Worm (Caenorhabditis elegans) whole organism, L2 larva: Measurements from ENCODE around the gene oac-32.

Experiments used
- C34F6.9 ChIP-seq: fragments of 150-350 bp; optimal IDR thresholded peaks from 2 replicates; lab custom pipeline; 2014; ENCODE audit warnings: missing biosample characterization, missing genetic modification characterization
- F13H6.1 ChIP-seq: sonication (generic microtip); optimal IDR thresholded peaks from 2 replicates; lab custom pipeline; 2016; ENCODE audit warnings: missing genetic modification characterization, missing compliant biosample characterization
- R02D3.7 ChIP-seq: fragments of 150-350 bp; optimal IDR thresholded peaks from 2 replicates; lab custom pipeline; 2014; ENCODE audit warnings: missing biosample characterization, missing genetic modification characterization
- alr-1 ChIP-seq: fragments of 150-350 bp; optimal IDR thresholded peaks from 2 replicates; lab custom pipeline; 2014; ENCODE audit warnings: missing biosample characterization, missing genetic modification characterization
- aly-2 ChIP-seq: fragments of 150-350 bp; optimal IDR thresholded peaks from 2 replicates; lab custom pipeline; 2014; ENCODE audit warnings: missing biosample characterization, missing genetic modification characterization
- blmp-1 ChIP-seq: sonication (generic microtip); optimal IDR thresholded peaks from 2 replicates; lab custom pipeline; 2017; ENCODE audit warnings: missing genetic modification characterization, mild to moderate bottlenecking, missing compliant biosample characterization, antibody characterized with exemption, moderate library complexity; ENCODE audit not compliant: insufficient read depth
- ceh-16 ChIP-seq: fragments of 150-350 bp; optimal IDR thresholded peaks from 2 replicates; lab custom pipeline; 2014; ENCODE audit warnings: missing biosample characterization, missing genetic modification characterization
- ceh-82 ChIP-seq: fragments of 150-350 bp; optimal IDR thresholded peaks from 2 replicates; lab custom pipeline; 2014; ENCODE audit warnings: missing biosample characterization, missing genetic modification characterization
- elt-1 ChIP-seq: fragments of 150-350 bp; optimal IDR thresholded peaks from 2 replicates; lab custom pipeline; 2014; ENCODE audit warnings: missing biosample characterization, missing genetic modification characterization
- elt-3 ChIP-seq: sonication (generic microtip); optimal IDR thresholded peaks from 2 replicates; lab custom pipeline; 2017; ENCODE audit warnings: missing biosample characterization, missing genetic modification characterization
- fos-1 ChIP-seq: fragments of 150-350 bp; optimal IDR thresholded peaks from 2 replicates; lab custom pipeline; 2014; ENCODE audit warnings: missing biosample characterization, missing genetic modification characterization
- gmeb-1 ChIP-seq: fragments of 150-350 bp; optimal IDR thresholded peaks from 2 replicates; lab custom pipeline; 2014; ENCODE audit warnings: missing biosample characterization, missing genetic modification characterization
- lin-11 ChIP-seq: fragments of 150-350 bp; sonication (generic microtip); optimal IDR thresholded peaks from 2 replicates; lab custom pipeline; 2014; ENCODE audit warnings: missing biosample characterization, missing genetic modification characterization, inconsistent platforms, mixed read lengths
- lin-13 ChIP-seq: fragments of 150-350 bp; optimal IDR thresholded peaks from 2 replicates; lab custom pipeline; 2014; ENCODE audit warnings: missing biosample characterization, missing genetic modification reagents, missing genetic modification characterization
- lsy-2 ChIP-seq, 2 experiments: fragments of 150-350 bp in 1 of 2; sonication (generic microtip) in 1 of 2; optimal IDR thresholded peaks; 2 replicates each; lab custom pipeline; 2014 to 2017; ENCODE audit warnings: missing biosample characterization in 2 of 2, missing genetic modification characterization in 2 of 2
- mbf-1 ChIP-seq: sonication (generic microtip); optimal IDR thresholded peaks from 2 replicates; lab custom pipeline; 2017; ENCODE audit warnings: missing biosample characterization, missing genetic modification characterization
- nhr-10 ChIP-seq: sonication (generic microtip); optimal IDR thresholded peaks from 2 replicates; lab custom pipeline; 2017; ENCODE audit warnings: missing biosample characterization, missing genetic modification characterization
- nhr-11 ChIP-seq: fragments of 150-350 bp; optimal IDR thresholded peaks from 2 replicates; lab custom pipeline; 2014; ENCODE audit warnings: missing biosample characterization, missing genetic modification characterization
- nhr-129 ChIP-seq: fragments of 150-350 bp; optimal IDR thresholded peaks from 2 replicates; lab custom pipeline; 2014; ENCODE audit warnings: missing biosample characterization, missing genetic modification characterization
- nhr-21 ChIP-seq: fragments of 150-350 bp; optimal IDR thresholded peaks from 2 replicates; lab custom pipeline; 2014; ENCODE audit warnings: missing biosample characterization, missing genetic modification characterization
- nhr-23 ChIP-seq: fragments of 150-350 bp; optimal IDR thresholded peaks from 2 replicates; lab custom pipeline; 2014; ENCODE audit warnings: missing biosample characterization, missing genetic modification reagents, missing genetic modification characterization
- nhr-237 ChIP-seq: fragments of 150-350 bp; optimal IDR thresholded peaks from 2 replicates; lab custom pipeline; 2014; ENCODE audit warnings: missing biosample characterization, missing genetic modification characterization
- nhr-6 ChIP-seq: fragments of 150-350 bp; optimal IDR thresholded peaks from 2 replicates; lab custom pipeline; 2014; ENCODE audit warnings: missing biosample characterization, missing genetic modification characterization
- nhr-77 ChIP-seq: fragments of 150-350 bp; optimal IDR thresholded peaks from 2 replicates; lab custom pipeline; 2014; ENCODE audit warnings: missing biosample characterization, missing genetic modification characterization
- peb-1 ChIP-seq: fragments of 150-350 bp; optimal IDR thresholded peaks from 2 replicates; lab custom pipeline; 2014; ENCODE audit warnings: missing biosample characterization, missing genetic modification characterization
- sem-4 ChIP-seq: fragments of 150-350 bp; optimal IDR thresholded peaks from 2 replicates; lab custom pipeline; 2014; ENCODE audit warnings: missing biosample characterization, missing genetic modification reagents, missing genetic modification characterization
- skn-1 ChIP-seq: sonication (generic microtip); optimal IDR thresholded peaks from 2 replicates; lab custom pipeline; 2017; ENCODE audit warnings: missing biosample characterization, missing genetic modification characterization
- sma-3 ChIP-seq: sonication (generic microtip); optimal IDR thresholded peaks from 2 replicates; lab custom pipeline; 2016; ENCODE audit warnings: missing genetic modification reagents, missing genetic modification characterization, missing compliant biosample characterization
- sma-9 ChIP-seq, 2 experiments: fragments of 150-350 bp in 1 of 2; sonication (generic microtip) in 1 of 2; optimal IDR thresholded peaks; 2 replicates each; lab custom pipeline; 2014 to 2016; ENCODE audit warnings: missing genetic modification characterization in 2 of 2, mild to moderate bottlenecking in 1 of 2, missing biosample characterization in 1 of 2, missing compliant biosample characterization in 1 of 2, missing genetic modification reagents in 1 of 2, moderate library complexity in 1 of 2
- snpc-4 ChIP-seq: fragments of 150-350 bp; optimal IDR thresholded peaks from 2 replicates; lab custom pipeline; 2014; ENCODE audit warnings: missing biosample characterization, missing genetic modification characterization
- unc-39 ChIP-seq: fragments of 150-350 bp; optimal IDR thresholded peaks from 2 replicates; lab custom pipeline; 2014; ENCODE audit warnings: missing biosample characterization, missing genetic modification characterization
- unc-55 ChIP-seq: fragments of 150-350 bp; sonication (generic microtip); optimal IDR thresholded peaks from 3 replicates; lab custom pipeline; 2014; ENCODE audit warnings: missing biosample characterization, missing genetic modification reagents, missing genetic modification characterization
- zag-1 ChIP-seq: fragments of 150-350 bp; optimal IDR thresholded peaks from 2 replicates; lab custom pipeline; 2014; ENCODE audit warnings: missing biosample characterization, missing genetic modification characterization
- ztf-1 ChIP-seq: fragments of 200-800 bp; sonication (Bioruptor generic); conservative IDR thresholded peaks from 2 replicates; pipeline ENCODE4 v1.3.6; 2022; ENCODE audit warnings: missing genetic modification characterization, missing compliant biosample characterization

oac-32 gene

DNA sequence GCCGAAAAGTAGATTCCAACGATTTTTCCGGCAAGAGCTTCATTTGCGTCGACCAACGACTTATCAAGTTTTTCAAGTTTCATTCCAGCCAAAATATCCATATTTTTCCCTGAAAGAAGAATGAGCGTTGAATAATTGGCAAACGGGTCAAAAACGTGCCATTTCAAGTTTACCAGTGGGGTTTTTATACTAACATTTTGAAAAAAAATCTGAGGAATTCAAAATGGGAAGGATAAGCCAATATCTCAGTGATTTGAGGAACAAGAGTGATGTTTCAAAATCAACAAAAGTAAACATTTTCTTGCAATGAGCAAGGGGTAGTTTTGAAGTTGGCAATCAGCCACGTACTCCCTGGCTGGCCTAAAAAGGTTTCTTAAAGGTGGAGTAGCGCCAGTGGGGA lies 11.3 kb downstream of the oac-32 start, which contains the start of gene trx-5:
Gene trx-5 (minus strand): TSS at position 101 of the 400 bp plus-strand sequence.
- TF ChIP-seq elt-1 (tag; lab: Kevin White, UChicago) (no peak), gmeb-1 (tag; lab: Kevin White, UChicago) (no peak), mbf-1 (tag; lab: Kevin White, UChicago) (no peak), ztf-1 (GFP tag; lab: Robert Waterston, UW) (no peak), nhr-11 (tag; lab: Kevin White, UChicago) (no peak), skn-1 (tag; lab: Kevin White, UChicago) (no peak), sma-9 (GFP tag; optimal IDR thresholded peaks at IDR 0.05; lab: Kevin White, UChicago) (no peak), sma-9 (tag; optimal IDR thresholded peaks at IDR 0.05; lab: Kevin White, UChicago) (no peak), sma-3 (no peak), nhr-23 (tag; lab: Kevin White, UChicago) (no peak), nhr-10 (no peak), snpc-4 (tag; lab: Kevin White, UChicago) (no peak), unc-39 (tag; lab: Kevin White, UChicago) (no peak)

DNA sequence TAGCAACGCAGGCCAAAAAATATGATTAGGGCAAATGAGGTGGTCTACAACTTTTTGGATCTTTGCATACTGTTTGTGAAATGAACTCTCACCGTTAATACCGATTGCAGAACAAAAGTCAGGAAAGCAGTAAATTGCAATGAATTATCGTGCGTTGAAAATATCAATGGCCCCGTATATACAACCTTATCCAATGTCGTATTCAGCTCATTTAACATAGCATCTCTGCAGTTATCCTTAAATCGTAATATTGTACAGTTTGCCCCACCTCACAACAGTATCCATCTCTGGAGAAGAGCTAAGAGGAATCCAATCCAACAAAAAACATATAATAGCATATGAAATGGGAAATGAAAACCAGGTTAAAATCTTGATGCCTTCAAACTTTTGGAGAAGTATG lies 13.1 kb downstream of the oac-32 start:
- TF ChIP-seq nhr-77 (tag; lab: Kevin White, UChicago) = no peak

DNA sequence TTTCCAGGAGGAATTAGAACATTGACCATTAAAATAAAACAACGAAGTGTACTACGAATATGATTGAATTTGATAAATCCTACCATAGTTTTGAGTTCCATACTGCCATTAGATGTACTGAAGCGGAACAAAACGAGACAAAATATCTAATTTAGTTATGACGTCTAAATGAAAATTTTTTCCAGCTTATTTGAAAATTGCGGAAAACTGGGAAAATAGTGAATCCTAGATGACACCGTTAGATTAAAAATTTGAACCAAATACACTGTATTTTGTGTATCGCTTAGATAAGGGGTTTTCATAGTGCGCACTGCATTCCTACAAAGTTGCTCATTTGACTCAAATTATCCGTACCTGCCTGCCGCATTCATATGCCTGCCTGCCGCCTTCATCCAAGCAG lies 14.4 kb downstream of the oac-32 start, which contains the start of gene K02H11.4:
Gene K02H11.4 (minus strand): TSS at position 101 of the 400 bp plus-strand sequence.
- TF ChIP-seq snpc-4 (tag; lab: Kevin White, UChicago) (no peak), zag-1 (no peak), nhr-10 (no peak), lin-11 (tag; lab: Kevin White, UChicago) (no peak), lsy-2 (tag; optimal IDR thresholded peaks at IDR 0.05; lab: Kevin White, UChicago) (no peak), nhr-21 (no peak), F13H6.1 (tag; lab: Kevin White, UChicago) (no peak), ceh-82 (tag; lab: Kevin White, UChicago) (no peak), sem-4 (tag; lab: Kevin White, UChicago) (no peak), fos-1 (tag; lab: Kevin White, UChicago) (no peak), elt-3 (tag; lab: Kevin White, UChicago) (no peak), unc-55 (GFP tag; lab: Kevin White, UChicago) (no peak), C34F6.9 (tag; lab: Kevin White, UChicago) (no peak)

DNA sequence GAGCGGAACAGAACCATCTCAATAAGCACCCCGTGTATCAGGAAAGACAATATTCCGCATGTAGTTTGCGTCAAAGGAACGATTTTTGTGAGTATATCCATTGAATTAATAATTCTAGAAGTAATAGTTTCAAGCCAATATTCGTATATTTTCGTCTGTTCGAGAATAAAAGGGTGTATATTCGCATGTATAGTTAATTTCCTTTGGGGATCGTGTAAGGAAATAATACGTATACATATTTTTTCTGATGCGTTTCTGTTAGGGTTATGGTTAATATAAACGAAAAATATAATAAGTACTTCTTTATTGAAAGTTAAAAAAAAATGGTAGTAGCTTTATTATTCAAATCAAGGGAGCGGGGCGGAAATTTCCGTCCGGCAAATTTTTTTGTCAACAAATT lies 17.6 kb downstream of the oac-32 start, which contains the start of gene str-236:
Gene str-236 (minus strand): TSS at position 101 of the 400 bp plus-strand sequence.
- TF ChIP-seq sma-9 (GFP tag; optimal IDR thresholded peaks at IDR 0.05; lab: Kevin White, UChicago) (no peak), sma-9 (tag; optimal IDR thresholded peaks at IDR 0.05; lab: Kevin White, UChicago) (no peak), nhr-23 (tag; lab: Kevin White, UChicago) (no peak), zag-1 (no peak), alr-1 (tag; lab: Kevin White, UChicago) (no peak)

DNA sequence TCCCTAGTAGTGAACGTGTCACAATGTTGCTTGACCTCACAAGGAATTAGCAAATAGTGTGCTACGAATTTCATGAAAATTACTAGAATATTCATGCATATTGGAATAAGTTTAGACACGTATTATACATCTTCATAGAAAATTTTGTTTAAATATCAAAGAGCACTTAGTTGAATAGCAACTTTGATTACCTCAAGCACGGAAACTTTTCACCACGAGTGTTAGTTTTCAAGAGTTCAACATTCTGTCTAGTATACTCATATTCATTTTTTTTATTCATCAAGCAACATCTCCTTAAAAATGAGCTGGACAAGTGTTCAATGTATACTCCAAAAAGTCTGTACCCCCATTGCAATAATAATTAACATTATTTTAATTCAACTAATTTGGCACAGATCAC lies 23.1 kb downstream of the oac-32 start, which contains the start of gene str-243:
Gene str-243 (plus strand): TSS at position 301 of the 400 bp plus-strand sequence.
- no peak for TF ChIP-seq sma-9 (GFP tag; optimal IDR thresholded peaks at IDR 0.05; lab: Kevin White, UChicago)
- no peak for TF ChIP-seq sma-9 (tag; optimal IDR thresholded peaks at IDR 0.05; lab: Kevin White, UChicago)
- TF ChIP-seq elt-3 (tag; lab: Kevin White, UChicago) = no peak
- no peak for TF ChIP-seq peb-1 (tag; lab: Kevin White, UChicago)
- no peak for TF ChIP-seq nhr-11 (tag; lab: Kevin White, UChicago)
- TF ChIP-seq lin-13 (GFP tag; lab: Kevin White, UChicago) = no peak
- no peak for TF ChIP-seq F13H6.1 (tag; lab: Kevin White, UChicago)
- TF ChIP-seq nhr-129 = no peak
- TF ChIP-seq blmp-1 (tag; lab: Kevin White, UChicago) = no peak
- TF ChIP-seq lsy-2 (tag; optimal IDR thresholded peaks at IDR 0.05; lab: Kevin White, UChicago) = no peak
- no peak for TF ChIP-seq unc-55 (GFP tag; lab: Kevin White, UChicago)
- no peak for TF ChIP-seq nhr-10
- TF ChIP-seq ceh-16 (tag; lab: Kevin White, UChicago) = no peak
- TF ChIP-seq fos-1 (tag; lab: Kevin White, UChicago) = no peak
- TF ChIP-seq aly-2 (tag; lab: Kevin White, UChicago) = no peak
- no peak for TF ChIP-seq sma-3
- no peak for TF ChIP-seq R02D3.7 (tag; lab: Kevin White, UChicago)
- no peak for TF ChIP-seq skn-1 (tag; lab: Kevin White, UChicago)
- no peak for TF ChIP-seq zag-1
- no peak for TF ChIP-seq nhr-6
- no peak for TF ChIP-seq nhr-237 (tag; lab: Kevin White, UChicago)
- TF ChIP-seq, all 48 proteins: peak for 0
